Worm (Caenorhabditis elegans) whole organism, early embryonic: ENCODE results near the gene C53D6.4.

Experiments
- F13C5.2 ChIP-seq: sonication (generic microtip); optimal IDR thresholded peaks from 2 replicates; lab custom pipeline; 2017; ENCODE audit warnings: mild to moderate bottlenecking, missing genetic modification characterization, inconsistent platforms, missing compliant biosample characterization
- ama-1 ChIP-seq: fragments of 150-350 bp; optimal IDR thresholded peaks from 2 replicates; lab custom pipeline; 2014
- ceh-13 ChIP-seq: fragments of 200-800 bp; sonication (Bioruptor generic); optimal IDR thresholded peaks from 2 replicates; lab custom pipeline; 2018; ENCODE audit warnings: mild to moderate bottlenecking, missing genetic modification characterization, missing compliant biosample characterization
- ets-7 ChIP-seq: sonication (generic microtip); optimal IDR thresholded peaks from 2 replicates; lab custom pipeline; 2016; ENCODE audit warnings: missing genotype, missing genetic modification characterization, missing compliant biosample characterization
- hmbx-1 ChIP-seq: sonication (generic microtip); optimal IDR thresholded peaks from 2 replicates; lab custom pipeline; 2016; ENCODE audit warnings: mild to moderate bottlenecking, missing genetic modification characterization, missing compliant biosample characterization
- hnd-1 ChIP-seq: sonication (generic microtip); optimal IDR thresholded peaks from 2 replicates; lab custom pipeline; 2016; ENCODE audit warnings: missing genetic modification characterization, missing compliant biosample characterization
- pes-1 ChIP-seq: fragments of 200-800 bp; sonication (Bioruptor generic); IDR thresholded peaks from 2 replicates; pipeline ENCODE4 v1.3.6; 2022; ENCODE audit warnings: missing genetic modification reagents, missing genetic modification characterization, missing compliant biosample characterization
- scrt-1 ChIP-seq: fragments of 200-800 bp; sonication (Bioruptor generic); IDR thresholded peaks from 2 replicates; pipeline ENCODE4 v1.3.6; 2022; ENCODE audit warnings: missing genetic modification characterization, missing compliant biosample characterization
- tbx-11 ChIP-seq: fragments of 200-800 bp; sonication (Bioruptor generic); IDR thresholded peaks from 2 replicates; pipeline ENCODE4 v1.3.6; 2022; ENCODE audit warnings: missing genetic modification characterization, missing compliant biosample characterization
- tbx-37 ChIP-seq: fragments of 200-800 bp; sonication (Bioruptor generic); conservative IDR thresholded peaks from 2 replicates; pipeline ENCODE4 v1.3.6; 2022; ENCODE audit warnings: missing genetic modification reagents, missing genetic modification characterization, missing compliant biosample characterization

ce11 chrIV:8984566-8984965 lies 36.2 kb downstream of the C53D6.4 start, which contains the start of gene nstp-1:
- TF ChIP-seq ama-1, result no peak
- no peak for TF ChIP-seq ceh-13 (GFP tag; lab: Kevin White, UChicago)
- no peak for TF ChIP-seq F13C5.2
- TF ChIP-seq tbx-37, result no peak
- no peak for TF ChIP-seq ets-7 (tag; lab: Kevin White, UChicago)
- TF ChIP-seq hmbx-1 (tag; lab: Kevin White, UChicago), result no peak
- no peak for TF ChIP-seq hnd-1 (tag; lab: Kevin White, UChicago)
- TF ChIP-seq pes-1 (GFP tag; lab: Robert Waterston, UW), result no peak
- no peak for TF ChIP-seq tbx-11 (GFP tag; lab: Robert Waterston, UW)
- TF ChIP-seq scrt-1 (GFP tag; lab: Robert Waterston, UW), result no peak
